Worm (Caenorhabditis elegans) whole organism, young adult: ENCODE data around the gene C13F10.8.

Experiments used
- B0019.2 ChIP-seq: fragments of 200-800 bp; sonication (Bioruptor generic); conservative IDR thresholded peaks from 2 replicates; pipeline ENCODE4 v1.3.6; 2022; ENCODE audit warnings: missing genetic modification reagents, missing genetic modification characterization, missing compliant biosample characterization
- B0035.1 ChIP-seq: sonication (generic microtip); optimal IDR thresholded peaks from 2 replicates; lab custom pipeline; 2016; ENCODE audit warnings: missing genetic modification characterization, mild to moderate bottlenecking, missing compliant biosample characterization, missing genotype, missing genetic modification reagents
- B0336.3 ChIP-seq: fragments of 200-800 bp; sonication (Bioruptor generic); IDR thresholded peaks from 2 replicates; pipeline ENCODE4 v1.3.6; 2022; ENCODE audit warnings: missing genetic modification characterization, missing compliant biosample characterization
- F10E7.11 ChIP-seq: sonication (generic microtip); optimal IDR thresholded peaks from 2 replicates; lab custom pipeline; 2017; ENCODE audit warnings: mild to moderate bottlenecking, missing genetic modification characterization, moderate library complexity, missing compliant biosample characterization
- F22D6.2 ChIP-seq: sonication (generic microtip); optimal IDR thresholded peaks from 2 replicates; lab custom pipeline; 2016; ENCODE audit warnings: mild to moderate bottlenecking, missing genetic modification characterization, missing compliant biosample characterization
- F23B12.7 ChIP-seq: sonication (generic microtip); optimal IDR thresholded peaks from 2 replicates; lab custom pipeline; 2017; ENCODE audit warnings: missing genetic modification characterization, mild to moderate bottlenecking, missing compliant biosample characterization, antibody characterized with exemption, moderate library complexity; ENCODE audit not compliant: insufficient read depth
- F33H1.4 ChIP-seq: fragments of 200-800 bp; sonication (Bioruptor generic); IDR thresholded peaks from 2 replicates; pipeline ENCODE4 v1.3.6; 2022; ENCODE audit warnings: missing genetic modification reagents, missing genetic modification characterization, missing compliant biosample characterization
- F39B2.1 ChIP-seq: fragments of 200-800 bp; sonication (Bioruptor generic); IDR thresholded peaks from 2 replicates; pipeline ENCODE4 v1.3.6; 2022; ENCODE audit warnings: missing genetic modification reagents, missing genetic modification characterization, missing compliant biosample characterization
- F49E8.2 ChIP-seq: sonication (generic microtip); optimal IDR thresholded peaks from 3 replicates; lab custom pipeline; 2017; ENCODE audit warnings: missing genetic modification characterization, mild to moderate bottlenecking, missing compliant biosample characterization, antibody characterized with exemption, moderate library complexity; ENCODE audit not compliant: insufficient read depth
- F52B5.7 ChIP-seq: sonication (generic microtip); optimal IDR thresholded peaks from 2 replicates; lab custom pipeline; 2016; ENCODE audit warnings: mild to moderate bottlenecking, missing genetic modification characterization, missing compliant biosample characterization
- K12H6.12 ChIP-seq: fragments of 200-800 bp; sonication (Bioruptor generic); optimal IDR thresholded peaks from 2 replicates; lab custom pipeline; 2018; ENCODE audit warnings: mild to moderate bottlenecking, missing genetic modification characterization, missing compliant biosample characterization
- Y53F4B.3 ChIP-seq: fragments of 200-800 bp; sonication (Bioruptor generic); IDR thresholded peaks from 2 replicates; pipeline ENCODE4 v1.3.6; 2022; ENCODE audit warnings: missing genetic modification reagents, missing genetic modification characterization, missing compliant biosample characterization
- Y53G8AR.9 ChIP-seq: fragments of 200-800 bp; sonication (Bioruptor generic); conservative IDR thresholded peaks from 2 replicates; pipeline ENCODE4 v1.3.6; 2022; ENCODE audit warnings: missing genetic modification reagents, missing genetic modification characterization, missing compliant biosample characterization
- atf-7 ChIP-seq: sonication (generic microtip); optimal IDR thresholded peaks from 2 replicates; lab custom pipeline; 2017; ENCODE audit warnings: mild to moderate bottlenecking, missing genetic modification characterization, missing compliant biosample characterization
- bed-2 ChIP-seq: fragments of 200-800 bp; sonication (Bioruptor generic); IDR thresholded peaks from 2 replicates; pipeline ENCODE4 v1.3.6; 2022; ENCODE audit warnings: missing genetic modification reagents, missing genetic modification characterization, missing compliant biosample characterization
- ceh-100 ChIP-seq: fragments of 200-800 bp; sonication (Bioruptor generic); IDR thresholded peaks from 2 replicates; pipeline ENCODE4 v1.3.6; 2022; ENCODE audit warnings: missing genetic modification reagents, missing genetic modification characterization, missing compliant biosample characterization
- ceh-27 ChIP-seq: fragments of 200-800 bp; sonication (Bioruptor generic); optimal IDR thresholded peaks from 2 replicates; lab custom pipeline; 2018; ENCODE audit warnings: mild to moderate bottlenecking, missing genetic modification characterization, moderate library complexity, missing compliant biosample characterization
- ceh-79 ChIP-seq: sonication (generic microtip); optimal IDR thresholded peaks from 2 replicates; lab custom pipeline; 2017; ENCODE audit warnings: mild to moderate bottlenecking, missing genetic modification characterization, missing compliant biosample characterization
- chd-7 ChIP-seq: sonication (generic microtip); optimal IDR thresholded peaks from 2 replicates; lab custom pipeline; 2016; ENCODE audit warnings: mild to moderate bottlenecking, missing genetic modification characterization, moderate library complexity, missing compliant biosample characterization
- die-1 ChIP-seq: sonication (generic microtip); optimal IDR thresholded peaks from 2 replicates; lab custom pipeline; 2016; ENCODE audit warnings: missing genotype, mild to moderate bottlenecking, missing genetic modification characterization, missing compliant biosample characterization
- dox-1 ChIP-seq: fragments of 200-800 bp; sonication (Bioruptor generic); IDR thresholded peaks from 2 replicates; pipeline ENCODE4 v1.3.6; 2022; ENCODE audit warnings: missing genetic modification reagents, missing genetic modification characterization, missing compliant biosample characterization
- egl-44 ChIP-seq: fragments of 200-800 bp; sonication (Bioruptor generic); IDR thresholded peaks from 2 replicates; pipeline ENCODE4 v1.3.6; 2022; ENCODE audit warnings: missing genetic modification reagents, missing genetic modification characterization, missing compliant biosample characterization
- egrh-3 ChIP-seq: fragments of 200-800 bp; sonication (Bioruptor generic); IDR thresholded peaks from 2 replicates; pipeline ENCODE4 v1.3.6; 2022; ENCODE audit warnings: missing genetic modification reagents, missing genetic modification characterization, missing compliant biosample characterization
- ets-4 ChIP-seq: fragments of 200-800 bp; sonication (Bioruptor generic); optimal IDR thresholded peaks from 2 replicates; lab custom pipeline; 2018; ENCODE audit warnings: mild to moderate bottlenecking, missing genetic modification characterization, missing compliant biosample characterization
- hrde-1 ChIP-seq: sonication (generic microtip); optimal IDR thresholded peaks from 2 replicates; lab custom pipeline; 2016; ENCODE audit warnings: missing genetic modification characterization, mild to moderate bottlenecking, missing compliant biosample characterization, moderate library complexity, missing genotype, missing genetic modification reagents, borderline replicate concordance
- lin-26 ChIP-seq: fragments of 200-800 bp; sonication (Bioruptor generic); IDR thresholded peaks from 2 replicates; pipeline ENCODE4 v1.3.6; 2022; ENCODE audit warnings: missing genetic modification reagents, missing genetic modification characterization, missing compliant biosample characterization
- lin-40 ChIP-seq: sonication (generic microtip); optimal IDR thresholded peaks from 2 replicates; lab custom pipeline; 2016; ENCODE audit warnings: missing genetic modification characterization, mild to moderate bottlenecking, missing compliant biosample characterization, missing genotype, missing genetic modification reagents
- lin-54 ChIP-seq: fragments of 200-800 bp; sonication (Bioruptor generic); optimal IDR thresholded peaks from 2 replicates; lab custom pipeline; 2018; ENCODE audit warnings: mild to moderate bottlenecking, missing genetic modification characterization, missing compliant biosample characterization
- madf-10 ChIP-seq: sonication (generic microtip); optimal IDR thresholded peaks from 2 replicates; lab custom pipeline; 2016; ENCODE audit warnings: mild to moderate bottlenecking, missing genetic modification characterization, missing compliant biosample characterization
- madf-3 ChIP-seq: fragments of 200-800 bp; sonication (Bioruptor generic); IDR thresholded peaks from 2 replicates; pipeline ENCODE4 v1.3.6; 2022; ENCODE audit warnings: missing genetic modification reagents, missing genetic modification characterization, missing compliant biosample characterization
- mcd-1 ChIP-seq: fragments of 200-800 bp; sonication (Bioruptor generic); IDR thresholded peaks from 2 replicates; pipeline ENCODE4 v1.3.6; 2022; ENCODE audit warnings: missing genetic modification reagents, missing genetic modification characterization, missing compliant biosample characterization
- mel-28 ChIP-seq: sonication (generic microtip); optimal IDR thresholded peaks from 2 replicates; lab custom pipeline; 2016; ENCODE audit warnings: borderline replicate concordance, mild to moderate bottlenecking, missing genetic modification characterization, missing compliant biosample characterization
- mxl-1 ChIP-seq: sonication (generic microtip); optimal IDR thresholded peaks from 2 replicates; lab custom pipeline; 2016; ENCODE audit warnings: missing genetic modification characterization, missing compliant biosample characterization
- nfya-1 ChIP-seq: sonication (generic microtip); optimal IDR thresholded peaks from 2 replicates; lab custom pipeline; 2017; ENCODE audit warnings: antibody characterized with exemption, missing compliant biosample characterization, missing genetic modification characterization, borderline replicate concordance; ENCODE audit not compliant: insufficient read depth
- nhr-120 ChIP-seq: fragments of 200-800 bp; sonication (Bioruptor generic); IDR thresholded peaks from 2 replicates; pipeline ENCODE4 v1.3.6; 2022; ENCODE audit warnings: missing genetic modification characterization, missing compliant biosample characterization
- nhr-179 ChIP-seq: sonication (generic microtip); optimal IDR thresholded peaks from 2 replicates; lab custom pipeline; 2016; ENCODE audit warnings: mild to moderate bottlenecking, missing genetic modification characterization, missing compliant biosample characterization
- nhr-80 ChIP-seq: sonication (generic microtip); optimal IDR thresholded peaks from 2 replicates; lab custom pipeline; 2016; ENCODE audit warnings: missing genetic modification characterization, missing compliant biosample characterization
- pbrm-1 ChIP-seq: fragments of 200-800 bp; sonication (Bioruptor generic); IDR thresholded peaks from 2 replicates; pipeline ENCODE4 v1.3.6; 2022; ENCODE audit warnings: missing genetic modification reagents, missing genetic modification characterization, missing compliant biosample characterization
- rec-8 ChIP-seq, 2 experiments: sonication (generic microtip); optimal IDR thresholded peaks; 2 replicates each; lab custom pipeline; 2016; ENCODE audit warnings: mild to moderate bottlenecking in 2 of 2, missing genetic modification characterization in 2 of 2, missing genetic modification reagents in 2 of 2, missing genotype in 2 of 2, missing biosample characterization in 1 of 2, missing compliant biosample characterization in 1 of 2, moderate library complexity in 1 of 2
- repo-1 ChIP-seq: sonication (generic microtip); optimal IDR thresholded peaks from 2 replicates; lab custom pipeline; 2017; ENCODE audit warnings: mild to moderate bottlenecking, missing genetic modification characterization, missing compliant biosample characterization
- rpc-1 ChIP-seq, 2 experiments: fragments of 150-350 bp in 1 of 2; sonication (generic microtip) in 1 of 2; optimal IDR thresholded peaks; 2 replicates each; lab custom pipeline; 2014 to 2018; ENCODE audit warnings: missing biosample characterization in 1 of 2, missing genetic modification characterization in 1 of 2, missing genetic modification reagents in 1 of 2, missing genotype in 1 of 2
- snpc-1.3 ChIP-seq: sonication (generic microtip); optimal IDR thresholded peaks from 2 replicates; lab custom pipeline; 2017; ENCODE audit warnings: missing genetic modification characterization, mild to moderate bottlenecking, missing compliant biosample characterization, antibody characterized with exemption, moderate library complexity, missing genotype, missing genetic modification reagents; ENCODE audit not compliant: insufficient read depth
- snpc-3.4 ChIP-seq: sonication (generic microtip); optimal IDR thresholded peaks from 2 replicates; lab custom pipeline; 2017; ENCODE audit warnings: missing genetic modification characterization, mild to moderate bottlenecking, missing compliant biosample characterization, antibody characterized with exemption, moderate library complexity, missing genotype, missing genetic modification reagents
- somi-1 ChIP-seq: fragments of 200-800 bp; sonication (Bioruptor generic); optimal IDR thresholded peaks from 2 replicates; lab custom pipeline; 2018; ENCODE audit warnings: mild to moderate bottlenecking, missing genetic modification characterization, missing compliant biosample characterization
- sptf-2 ChIP-seq: fragments of 200-800 bp; sonication (Bioruptor generic); optimal IDR thresholded peaks from 2 replicates; lab custom pipeline; 2018; ENCODE audit warnings: mild to moderate bottlenecking, missing genetic modification characterization, missing compliant biosample characterization
- ztf-25 ChIP-seq: fragments of 200-800 bp; sonication (Bioruptor generic); IDR thresholded peaks from 2 replicates; pipeline ENCODE4 v1.3.6; 2022; ENCODE audit warnings: missing genetic modification reagents, missing genetic modification characterization, missing compliant biosample characterization
- ztf-6 ChIP-seq: fragments of 200-800 bp; sonication (Bioruptor generic); IDR thresholded peaks from 2 replicates; pipeline ENCODE4 v1.3.6; 2022; ENCODE audit warnings: missing genetic modification reagents, missing genetic modification characterization, missing compliant biosample characterization

C13F10.8 gene

ce11 chrV:7196498-7196966 is 24.3 kb downstream of the C13F10.8 start, which contains the start of gene F09G2.2:
F09G2.2 (plus strand) TSS chrV:7196916.
- TF ChIP-seq B0019.2 (GFP tag; lab: Robert Waterston, UW): 0 out of 2 replicates have a peak, but pooled peaks have one; percentile 53
- no peak for TF ChIP-seq F39B2.1 (GFP tag; lab: Robert Waterston, UW)
- no peak for TF ChIP-seq repo-1
- peak; percentile 83 for TF ChIP-seq snpc-1.3 (tag; lab: Kevin White, UChicago)
- peak; percentile 44 for TF ChIP-seq somi-1
- no peak for TF ChIP-seq mel-28 (tag; lab: Kevin White, UChicago)
- no peak for TF ChIP-seq lin-26 (GFP tag; lab: Robert Waterston, UW)
- no peak for TF ChIP-seq F10E7.11
- no peak for TF ChIP-seq F52B5.7 (tag; lab: Kevin White, UChicago)
- TF ChIP-seq die-1 (tag; lab: Kevin White, UChicago): no peak
- peak; percentile 79 for TF ChIP-seq F33H1.4 (GFP tag; lab: Robert Waterston, UW)
- peak; percentile 14 for TF ChIP-seq atf-7 (tag; lab: Kevin White, UChicago)
- peak; percentile 42 for TF ChIP-seq ets-4 (GFP tag; lab: Kevin White, UChicago)
- TF ChIP-seq lin-54 (GFP tag; lab: Kevin White, UChicago): peak; percentile 93
- no peak for TF ChIP-seq nfya-1 (tag; lab: Kevin White, UChicago)
- peak; percentile 96 for TF ChIP-seq dox-1 (GFP tag; lab: Robert Waterston, UW)
- peak; percentile 71 for TF ChIP-seq ceh-100
- TF ChIP-seq B0336.3 (GFP tag; lab: Robert Waterston, UW): peak; percentile 84
- peak; percentile 57 for TF ChIP-seq F22D6.2 (tag; lab: Kevin White, UChicago)
- peak; percentile 33 for TF ChIP-seq chd-7 (tag; lab: Kevin White, UChicago)
- no peak for TF ChIP-seq rpc-1 (optimal IDR thresholded peaks at IDR 0.05; lab: Kevin White, UChicago)
- no peak for TF ChIP-seq rpc-1 (tag; optimal IDR thresholded peaks at IDR 0.05; lab: Kevin White, UChicago)
- peak; percentile 92 for TF ChIP-seq Y53G8AR.9 (GFP tag; lab: Robert Waterston, UW)
- peak; percentile 85 for TF ChIP-seq mcd-1
- peak; percentile 100 for TF ChIP-seq madf-3 (GFP tag; lab: Robert Waterston, UW)
- TF ChIP-seq nhr-80 (tag; lab: Kevin White, UChicago): peak; percentile 90
- TF ChIP-seq rec-8 (tag; optimal IDR thresholded peaks at IDR 0.05; lab: Kevin White, UChicago): no peak
- TF ChIP-seq pbrm-1: peak; percentile 89
- TF ChIP-seq Y53F4B.3 (GFP tag; lab: Robert Waterston, UW): 0 out of 2 replicates have a peak, but pooled peaks have one; percentile 10
- peak; percentile 5 for TF ChIP-seq mxl-1 (tag; lab: Kevin White, UChicago)
- TF ChIP-seq F23B12.7: peak; percentile 61
- no peak for TF ChIP-seq nhr-120 (GFP tag; lab: Robert Waterston, UW)
- TF ChIP-seq ztf-6 (GFP tag; lab: Robert Waterston, UW): no peak
- TF ChIP-seq egl-44: peak; percentile 52; the same call in 1 of the 2 replicates
- TF ChIP-seq lin-40 (tag; lab: Kevin White, UChicago): peak; percentile 86
- peak; percentile 58 for TF ChIP-seq egrh-3
- TF ChIP-seq K12H6.12 (tag; lab: Kevin White, UChicago): peak; percentile 79
- no peak for TF ChIP-seq bed-2 (GFP tag; lab: Robert Waterston, UW)
- TF ChIP-seq B0035.1 (tag; lab: Kevin White, UChicago): peak; percentile 0
- no peak for TF ChIP-seq nhr-179
- peak; percentile 14 for TF ChIP-seq hrde-1 (tag; lab: Kevin White, UChicago)
- TF ChIP-seq snpc-3.4 (tag; lab: Kevin White, UChicago): peak; percentile 88
- 0 out of 2 replicates have a peak, but pooled peaks have one; percentile 40 for TF ChIP-seq ztf-25 (GFP tag; lab: Robert Waterston, UW)
- TF ChIP-seq madf-10 (tag; lab: Kevin White, UChicago): peak; percentile 78
- TF ChIP-seq sptf-2 (GFP tag; lab: Kevin White, UChicago): no peak
- TF ChIP-seq ceh-79 (tag; lab: Kevin White, UChicago): no peak
- peak; percentile 88 for TF ChIP-seq ceh-27 (GFP tag; lab: Kevin White, UChicago)
- TF ChIP-seq F49E8.2 (tag; lab: Kevin White, UChicago): peak; percentile 9
